Fruit fly (Drosophila melanogaster): ENCODE measurements around the gene MED26.

MED26 gene

dm6 chr4:807422-808391, 18.9 kb upstream of the MED26 start (continued):
- TF ChIP-seq vnd (GFP tag; IDR thresholded peaks at IDR 0.05; ENCODE audit: partially characterized antibody) (no peak), fd102C (GFP tag; optimal IDR thresholded peaks at IDR 0.05) (peak; percentile 60), CG9609 (GFP tag; optimal IDR thresholded peaks at IDR 0.05) (peak; percentile 78), CG17802 (tag; optimal IDR thresholded peaks at IDR 0.05) (no peak), CG16863 (GFP tag; optimal IDR thresholded peaks at IDR 0.05) (peak; percentile 86), bsh (GFP tag; optimal IDR thresholded peaks at IDR 0.05) (peak; percentile 83 to 85), Dip2 (GFP tag; IDR thresholded peaks at IDR 0.05) (no peak), CG4854 (GFP tag; optimal IDR thresholded peaks at IDR 0.05) (peak; percentile 53), CG3407 (GFP tag; optimal IDR thresholded peaks at IDR 0.05) (peak; percentile 77), CG10565 (GFP tag; optimal IDR thresholded peaks at IDR 0.05) (peak; percentile 48), E2f1 (GFP tag; IDR thresholded peaks at IDR 0.05) (no peak; the same call in 1 of the 2 replicates), cwo (GFP tag; optimal IDR thresholded peaks at IDR 0.05) (peak; percentile 78), CG1024 (GFP tag; IDR thresholded peaks at IDR 0.05) (peak; percentile 33; the same call in 1 of the 2 replicates), CG8089 (GFP tag; optimal IDR thresholded peaks at IDR 0.05) (peak; percentile 80), CG33557 (GFP tag; optimal IDR thresholded peaks at IDR 0.05) (peak; percentile 71), Bteb2 (GFP tag; optimal IDR thresholded peaks at IDR 0.05) (peak; percentile 79), CG12236 (GFP tag; optimal IDR thresholded peaks at IDR 0.05) (peak; percentile 73), salm (tag; optimal IDR thresholded peaks at IDR 0.05) (no peak), Ssrp (tag; optimal IDR thresholded peaks at IDR 0.05) (no peak), CG11695 (GFP tag; IDR thresholded peaks at IDR 0.05) (peak; percentile 67; the same call in 2 of the 3 replicates), Dp (GFP tag; optimal IDR thresholded peaks at IDR 0.05) (no peak), crol (GFP tag; IDR thresholded peaks at IDR 0.05) (no peak), kah (GFP tag; optimal IDR thresholded peaks at IDR 0.05) (peak; percentile 62), CG8388 (GFP tag; optimal IDR thresholded peaks at IDR 0.05) (peak; percentile 79), eve (GFP tag; optimal IDR thresholded peaks at IDR 0.05) (peak in 1 of 2 experiments; percentile 97), CG17912 (GFP tag; optimal IDR thresholded peaks at IDR 0.05) (no peak), dmrt99B (tag; optimal IDR thresholded peaks at IDR 0.05) (peak; percentile 90), Chrac-16 (GFP tag; optimal IDR thresholded peaks at IDR 0.05) (peak; percentile 71), CG10431 (GFP tag; optimal IDR thresholded peaks at IDR 0.05) (peak; percentile 72), Ets97D (GFP tag; optimal IDR thresholded peaks at IDR 0.05) (peak; percentile 59), amos (GFP tag; IDR thresholded peaks at IDR 0.05; ENCODE audit: partially characterized antibody) (no peak), CG6272 (GFP tag; IDR thresholded peaks at IDR 0.05) (no peak), Gsc (GFP tag; IDR thresholded peaks at IDR 0.05) (no peak), h (optimal IDR thresholded peaks at IDR 0.05) (no peak), stwl (tag; optimal IDR thresholded peaks at IDR 0.05) (no peak), CG16813 (GFP tag; IDR thresholded peaks at IDR 0.05; ENCODE audit: partially characterized antibody) (no peak), Stat92E (GFP tag; optimal IDR thresholded peaks at IDR 0.05) (no peak), hth (optimal IDR thresholded peaks at IDR 0.05) (no peak), ap (GFP tag; IDR thresholded peaks at IDR 0.05) (peak; percentile 36; the same call in 1 of the 2 replicates), CG4424 (GFP tag; optimal IDR thresholded peaks at IDR 0.05) (peak; percentile 90), jumu (GFP tag; optimal IDR thresholded peaks at IDR 0.05) (peak; percentile 75), lola (GFP tag; optimal IDR thresholded peaks at IDR 0.05) (peak in 1 of 3 experiments; percentile 81), wdn (GFP tag; IDR thresholded peaks at IDR 0.05) (0 out of 2 replicates have a peak, but pooled peaks have one; percentile 9), nerfin-1 (tag; optimal IDR thresholded peaks at IDR 0.05) (peak; percentile 24), sens-2 (GFP tag; IDR thresholded peaks at IDR 0.05) (no peak), CG11456 (GFP tag; IDR thresholded peaks at IDR 0.05) (no peak), CG8478 (optimal IDR thresholded peaks at IDR 0.05) (no peak), CG2712 (tag; optimal IDR thresholded peaks at IDR 0.05) (peak; percentile 77)

Data from whole organism, embryonic.